Worm (Caenorhabditis elegans): ENCODE measurements around the gene Y38H6C.20.

ce11 chrV:20580511-20581040 lies 29.6 kb upstream of the Y38H6C.20 start, which contains the start of gene F26F2.7:
- TF ChIP-seq unc-62 (GFP tag; optimal IDR thresholded peaks at IDR 0.05): no peak
- no peak for TF ChIP-seq lin-26 (GFP tag; IDR thresholded peaks at IDR 0.05)

All from whole organism, young adult.